Fruit fly (Drosophila melanogaster) whole organism, prepupa: Measurements from ENCODE around the gene Hipk.
A peak's percentile ranks its signal among the peaks of the same experiment; 100 is the strongest.

Experiments used
- Blimp-1 ChIP-seq: fragments of 200-800 bp; sonication (Bioruptor generic); optimal IDR thresholded peaks from 3 replicates; lab custom pipeline; 2017; ENCODE audit warnings: missing biosample characterization, missing genetic modification characterization, mild to moderate bottlenecking, moderate library complexity, missing genetic modification reagents
- CG10669 ChIP-seq: fragments of 200-800 bp; sonication (Bioruptor generic); optimal IDR thresholded peaks from 3 replicates; lab custom pipeline; 2018; ENCODE audit warnings: missing biosample characterization, mild to moderate bottlenecking, missing genetic modification characterization, moderate library complexity
- CG11294 ChIP-seq: fragments of 200-800 bp; sonication (Bioruptor generic); IDR thresholded peaks from 2 replicates; pipeline ENCODE4 v1.3.6; 2022; ENCODE audit warnings: missing biosample characterization, missing genetic modification characterization
- CG15336 ChIP-seq: fragments of 200-800 bp; sonication (Bioruptor generic); IDR thresholded peaks from 2 replicates; pipeline ENCODE4 v1.3.6; 2022; ENCODE audit warnings: missing biosample characterization, missing genetic modification characterization
- CG1621 ChIP-seq: fragments of 200-800 bp; sonication (Bioruptor generic); optimal IDR thresholded peaks from 3 replicates; lab custom pipeline; 2018; ENCODE audit warnings: missing biosample characterization, mild to moderate bottlenecking, missing genetic modification characterization
- CG3032 ChIP-seq: fragments of 200-800 bp; optimal IDR thresholded peaks from 2 replicates; lab custom pipeline; 2019; ENCODE audit warnings: missing biosample characterization, mild to moderate bottlenecking, missing genetic modification characterization, moderate library complexity
- CG32006 ChIP-seq: fragments of 200-800 bp; sonication (Bioruptor generic); optimal IDR thresholded peaks from 3 replicates; lab custom pipeline; 2017; ENCODE audit warnings: missing biosample characterization, mild to moderate bottlenecking, missing genetic modification characterization
- CG3919 ChIP-seq: fragments of 200-800 bp; sonication (Bioruptor generic); optimal IDR thresholded peaks from 3 replicates; lab custom pipeline; 2016; ENCODE audit warnings: missing biosample characterization, missing genetic modification characterization
- CG4318 ChIP-seq: fragments of 200-800 bp; sonication (Bioruptor generic); optimal IDR thresholded peaks from 3 replicates; lab custom pipeline; 2017; ENCODE audit warnings: missing biosample characterization, mild to moderate bottlenecking, missing genetic modification characterization
- CG6163 ChIP-seq: fragments of 200-800 bp; sonication (Bioruptor generic); IDR thresholded peaks from 3 replicates; pipeline ENCODE4 v1.3.6; 2022; ENCODE audit warnings: missing biosample characterization, missing genetic modification characterization
- CG6276 ChIP-seq: fragments of 200-800 bp; sonication (Bioruptor generic); optimal IDR thresholded peaks from 2 replicates; lab custom pipeline; 2017; ENCODE audit warnings: missing biosample characterization, mild to moderate bottlenecking, missing genetic modification characterization
- CG6808 ChIP-seq: fragments of 200-800 bp; sonication (Bioruptor generic); optimal IDR thresholded peaks from 3 replicates; lab custom pipeline; 2017; ENCODE audit warnings: missing biosample characterization, missing genetic modification characterization, mild to moderate bottlenecking, moderate library complexity, missing genetic modification reagents
- CG6854 ChIP-seq: fragments of 200-800 bp; sonication (Bioruptor generic); optimal IDR thresholded peaks from 2 replicates; lab custom pipeline; 2017; ENCODE audit warnings: missing biosample characterization, mild to moderate bottlenecking, missing genetic modification characterization
- CG7368 ChIP-seq: fragments of 200-800 bp; sonication (Bioruptor generic); optimal IDR thresholded peaks from 3 replicates; lab custom pipeline; 2016; ENCODE audit warnings: missing biosample characterization, missing genetic modification characterization
- CG8119 ChIP-seq: fragments of 200-800 bp; sonication (Bioruptor generic); IDR thresholded peaks from 3 replicates; pipeline ENCODE4 v1.3.6; 2022; ENCODE audit warnings: missing biosample characterization, missing genetic modification characterization
- CG9139 ChIP-seq: fragments of 200-800 bp; sonication (Bioruptor generic); optimal IDR thresholded peaks from 3 replicates; lab custom pipeline; 2017; ENCODE audit warnings: missing biosample characterization, mild to moderate bottlenecking, missing genetic modification characterization
- Eip75B ChIP-seq: fragments of 200-800 bp; sonication (Bioruptor generic); optimal IDR thresholded peaks from 3 replicates; lab custom pipeline; 2016; ENCODE audit warnings: missing biosample characterization, missing genetic modification characterization
- Eip93F ChIP-seq: fragments of 200-800 bp; sonication (Bioruptor generic); optimal IDR thresholded peaks from 2 replicates; lab custom pipeline; 2016; ENCODE audit warnings: missing biosample characterization, mild to moderate bottlenecking, missing genetic modification characterization
- Ets21C ChIP-seq: fragments of 200-800 bp; sonication (Bioruptor generic); optimal IDR thresholded peaks from 3 replicates; lab custom pipeline; 2016; ENCODE audit warnings: missing biosample characterization, missing genetic modification characterization
- Ets96B ChIP-seq: fragments of 200-800 bp; optimal IDR thresholded peaks from 2 replicates; lab custom pipeline; 2019; ENCODE audit warnings: missing biosample characterization, mild to moderate bottlenecking, missing genetic modification characterization, moderate library complexity
- Gug ChIP-seq: fragments of 200-800 bp; sonication (Bioruptor generic); IDR thresholded peaks from 2 replicates; pipeline ENCODE4 v1.3.6; 2022; ENCODE audit warnings: missing biosample characterization, missing genetic modification characterization
- Hr39 ChIP-seq: fragments of 200-800 bp; sonication (Bioruptor generic); optimal IDR thresholded peaks from 2 replicates; lab custom pipeline; 2016; ENCODE audit warnings: missing biosample characterization, missing genetic modification characterization
- Hr4 ChIP-seq: fragments of 200-800 bp; sonication (Bioruptor generic); optimal IDR thresholded peaks from 3 replicates; lab custom pipeline; 2016; ENCODE audit warnings: missing biosample characterization, missing genetic modification characterization
- Lpt ChIP-seq: fragments of 200-800 bp; sonication (Bioruptor generic); optimal IDR thresholded peaks from 3 replicates; lab custom pipeline; 2016; ENCODE audit warnings: missing biosample characterization, missing genetic modification characterization
- OdsH ChIP-seq: fragments of 200-800 bp; sonication (Bioruptor generic); optimal IDR thresholded peaks from 3 replicates; lab custom pipeline; 2016; ENCODE audit warnings: missing biosample characterization, missing genetic modification characterization
- Smox ChIP-seq: fragments of 200-800 bp; sonication (Bioruptor generic); optimal IDR thresholded peaks from 3 replicates; lab custom pipeline; 2016; ENCODE audit warnings: missing biosample characterization, missing genetic modification characterization
- Sox102F ChIP-seq: fragments of 200-800 bp; sonication (Bioruptor generic); optimal IDR thresholded peaks from 2 replicates; lab custom pipeline; 2016; ENCODE audit warnings: missing biosample characterization, mild to moderate bottlenecking, missing genetic modification characterization
- Sox14 ChIP-seq: fragments of 200-800 bp; sonication (Bioruptor generic); optimal IDR thresholded peaks from 3 replicates; lab custom pipeline; 2016; ENCODE audit warnings: missing biosample characterization, missing genetic modification characterization
- Sox15 ChIP-seq: fragments of 200-800 bp; sonication (Bioruptor generic); optimal IDR thresholded peaks from 3 replicates; lab custom pipeline; 2016; ENCODE audit warnings: missing biosample characterization, missing genetic modification characterization
- achi ChIP-seq: fragments of 200-800 bp; sonication (Bioruptor generic); optimal IDR thresholded peaks from 3 replicates; lab custom pipeline; 2016; ENCODE audit warnings: missing biosample characterization, missing genetic modification characterization
- cyc ChIP-seq: fragments of 200-800 bp; sonication (Bioruptor generic); optimal IDR thresholded peaks from 3 replicates; lab custom pipeline; 2016; ENCODE audit warnings: missing biosample characterization, missing genetic modification characterization
- dac ChIP-seq: fragments of 200-800 bp; sonication (Bioruptor generic); optimal IDR thresholded peaks from 2 replicates; lab custom pipeline; 2017; ENCODE audit warnings: missing biosample characterization, mild to moderate bottlenecking, missing genetic modification characterization
- eg ChIP-seq: fragments of 200-800 bp; sonication (Bioruptor generic); IDR thresholded peaks from 3 replicates; pipeline ENCODE4 v1.3.6; 2022; ENCODE audit warnings: missing biosample characterization, missing genetic modification characterization
- esn ChIP-seq: fragments of 200-800 bp; sonication (Bioruptor generic); optimal IDR thresholded peaks from 2 replicates; lab custom pipeline; 2016; ENCODE audit warnings: missing biosample characterization, mild to moderate bottlenecking, missing genetic modification characterization, moderate library complexity
- fd59A ChIP-seq: fragments of 200-800 bp; sonication (Bioruptor generic); optimal IDR thresholded peaks from 2 replicates; lab custom pipeline; 2017; ENCODE audit warnings: missing biosample characterization, mild to moderate bottlenecking, missing genetic modification characterization, missing genetic modification reagents
- fd85E ChIP-seq: fragments of 200-800 bp; sonication (Bioruptor generic); optimal IDR thresholded peaks from 3 replicates; lab custom pipeline; 2016; ENCODE audit warnings: missing biosample characterization, missing genetic modification characterization
- fkh ChIP-seq: fragments of 200-800 bp; sonication (Bioruptor generic); optimal IDR thresholded peaks from 3 replicates; lab custom pipeline; 2017; ENCODE audit warnings: missing biosample characterization, mild to moderate bottlenecking, missing genetic modification characterization, moderate library complexity
- lz ChIP-seq: fragments of 200-800 bp; sonication (Bioruptor generic); optimal IDR thresholded peaks from 3 replicates; lab custom pipeline; 2016; ENCODE audit warnings: missing biosample characterization, missing genetic modification characterization
- net ChIP-seq: fragments of 200-800 bp; sonication (Bioruptor generic); optimal IDR thresholded peaks from 3 replicates; lab custom pipeline; 2016; ENCODE audit warnings: missing biosample characterization, missing genetic modification characterization
- salr ChIP-seq, 2 experiments: fragments of 200-800 bp; sonication (Bioruptor generic); optimal IDR thresholded peaks; 3 replicates each; lab custom pipeline; 2016 to 2018; ENCODE audit warnings: missing biosample characterization in 2 of 2, missing genetic modification characterization in 2 of 2, mild to moderate bottlenecking in 1 of 2
- spab ChIP-seq: fragments of 200-800 bp; sonication (Bioruptor generic); optimal IDR thresholded peaks from 2 replicates; lab custom pipeline; 2017; ENCODE audit warnings: missing biosample characterization, mild to moderate bottlenecking, missing genetic modification characterization, missing genetic modification reagents
- ss ChIP-seq, 2 experiments: fragments of 200-800 bp; sonication (Bioruptor generic); optimal IDR thresholded peaks; 2 replicates in 1 of 2; 3 replicates in 1 of 2; lab custom pipeline; 2017 to 2018; ENCODE audit warnings: mild to moderate bottlenecking in 2 of 2, missing biosample characterization in 2 of 2, missing genetic modification characterization in 2 of 2, moderate library complexity in 1 of 2
- topi ChIP-seq: fragments of 200-800 bp; sonication (Bioruptor generic); optimal IDR thresholded peaks from 3 replicates; lab custom pipeline; 2016; ENCODE audit warnings: missing biosample characterization, missing genetic modification characterization
- vri ChIP-seq: fragments of 200-800 bp; sonication (Bioruptor generic); optimal IDR thresholded peaks from 3 replicates; lab custom pipeline; 2016; ENCODE audit warnings: missing biosample characterization, mild to moderate bottlenecking, missing genetic modification characterization

Hipk gene

dm6 chr3L:539383-540088, 3.3 kb upstream of the Hipk start (continued):
- TF ChIP-seq CG6163 (GFP tag; lab: Robert Waterston, UW) (peak; percentile 49; the same call in 2 of the 3 replicates), CG1621 (peak; percentile 51), CG7368 (GFP tag; lab: Kevin White, UChicago) (no peak), Sox102F (GFP tag; lab: Kevin White, UChicago) (no peak), CG3032 (tag; lab: Kevin White, UChicago) (no peak), achi (GFP tag; lab: Kevin White, UChicago) (no peak), Hr39 (GFP tag; lab: Kevin White, UChicago) (no peak), CG6808 (peak; percentile 89), CG32006 (GFP tag; lab: Kevin White, UChicago) (peak; percentile 15)
- TF ChIP-seq, all 60 proteins: peak for 21

- TF ChIP-seq spab (GFP tag; lab: Kevin White, UChicago): no peak
- peak; percentile 60 to 77 for TF ChIP-seq ss (GFP tag; optimal IDR thresholded peaks at IDR 0.05; lab: Kevin White, UChicago)
- peak; percentile 69 for TF ChIP-seq CG6808
- peak; percentile 5 for TF ChIP-seq Blimp-1 (GFP tag; lab: Kevin White, UChicago)
- TF ChIP-seq CG9139: peak; percentile 37
- TF ChIP-seq CG6276 (GFP tag; lab: Kevin White, UChicago): peak; percentile 49
Observed at dm6 chr3L:540089-540407, 2.8 kb upstream of the Hipk start.

- TF ChIP-seq CG4318 (GFP tag; lab: Kevin White, UChicago): no peak
- TF ChIP-seq salr (GFP tag; optimal IDR thresholded peaks at IDR 0.05; lab: Kevin White, UChicago): peak in 1 of 2 experiments; percentile 10
- peak; percentile 38 for TF ChIP-seq esn (GFP tag; lab: Kevin White, UChicago)
- TF ChIP-seq CG8119: 0 out of 3 replicates have a peak, but pooled peaks have one; percentile 21
- TF ChIP-seq achi (GFP tag; lab: Kevin White, UChicago): peak; percentile 28
- TF ChIP-seq dac (GFP tag; lab: Kevin White, UChicago): no peak
- peak; percentile 27 for TF ChIP-seq Hr4
- TF ChIP-seq Sox15 (GFP tag; lab: Kevin White, UChicago): peak; percentile 21
- no peak for TF ChIP-seq CG11294
- TF ChIP-seq fd59A (GFP tag; lab: Kevin White, UChicago): no peak
- TF ChIP-seq Lpt: no peak
- no peak for TF ChIP-seq Gug (GFP tag; lab: Robert Waterston, UW)
- peak; percentile 9 for TF ChIP-seq CG3032 (tag; lab: Kevin White, UChicago)
- TF ChIP-seq Ets96B (tag; lab: Kevin White, UChicago): peak; percentile 9
- peak; percentile 70 for TF ChIP-seq fkh (GFP tag; lab: Kevin White, UChicago)
- TF ChIP-seq Sox14 (GFP tag; lab: Kevin White, UChicago): peak; percentile 82
- peak; percentile 2 for TF ChIP-seq Smox (GFP tag; lab: Kevin White, UChicago)
- no peak for TF ChIP-seq CG6276 (GFP tag; lab: Kevin White, UChicago)
- peak; percentile 40 for TF ChIP-seq lz (GFP tag; lab: Kevin White, UChicago)
- TF ChIP-seq CG15336 (GFP tag; lab: Robert Waterston, UW): no peak
- peak; percentile 9 for TF ChIP-seq CG3919 (GFP tag; lab: Kevin White, UChicago)
- no peak for TF ChIP-seq Eip93F (GFP tag; lab: Kevin White, UChicago)
- TF ChIP-seq net (GFP tag; lab: Kevin White, UChicago): no peak
- TF ChIP-seq eg (GFP tag; lab: Robert Waterston, UW): peak; percentile 27; the same call in 2 of the 3 replicates
- TF ChIP-seq cyc: peak; percentile 44
- peak; percentile 36 for TF ChIP-seq Eip75B (GFP tag; lab: Kevin White, UChicago)
- peak; percentile 47 for TF ChIP-seq Ets21C
- peak; percentile 67 for TF ChIP-seq vri (GFP tag; lab: Kevin White, UChicago)
- TF ChIP-seq CG7368 (GFP tag; lab: Kevin White, UChicago): no peak
- peak; percentile 38 for TF ChIP-seq CG32006 (GFP tag; lab: Kevin White, UChicago)
- peak; percentile 64 for TF ChIP-seq Hr39 (GFP tag; lab: Kevin White, UChicago)
- peak; percentile 58; the same call in 1 of the 3 replicates for TF ChIP-seq CG6163 (GFP tag; lab: Robert Waterston, UW)
- peak; percentile 40 for TF ChIP-seq OdsH (GFP tag; lab: Kevin White, UChicago)
- peak; percentile 77 for TF ChIP-seq CG6854
- no peak for TF ChIP-seq CG10669 (GFP tag; lab: Kevin White, UChicago)
- TF ChIP-seq fd85E: peak; percentile 26
- no peak for TF ChIP-seq Blimp-1 (GFP tag; lab: Kevin White, UChicago)
- TF ChIP-seq ss (GFP tag; optimal IDR thresholded peaks at IDR 0.05; lab: Kevin White, UChicago): no peak
- TF ChIP-seq topi (GFP tag; lab: Kevin White, UChicago): no peak
Observed at dm6 chr3L:540432-540973, 2.4 kb upstream of the Hipk start, which contains the start of the genes klar and BORCS6. Gene klar, minus strand, starts transcription at chr3L:540614. Gene BORCS6, plus strand, starts transcription at chr3L:540851.
